Fruit fly (Drosophila melanogaster) whole organism, embryonic: ENCODE results near the gene ova.
A peak's percentile ranks its signal among the peaks of the same experiment; 100 is the strongest.

Experiments used
- CG11085 ChIP-seq: fragments of 200-800 bp; sonication (Bioruptor generic); IDR thresholded peaks from 2 replicates; pipeline ENCODE4 v1.3.6; 2022; ENCODE audit warnings: missing biosample characterization, missing genetic modification characterization
- CG11398 ChIP-seq: fragments of 200-800 bp; sonication (Bioruptor generic); optimal IDR thresholded peaks from 2 replicates; lab custom pipeline; 2016; ENCODE audit warnings: missing biosample characterization, missing genetic modification characterization
- CG11695 ChIP-seq: fragments of 200-800 bp; sonication (Bioruptor generic); IDR thresholded peaks from 3 replicates; pipeline ENCODE4 v1.3.6; 2022; ENCODE audit warnings: missing biosample characterization, missing genetic modification characterization
- CG12659 ChIP-seq: fragments of 200-800 bp; sonication (Bioruptor generic); optimal IDR thresholded peaks from 3 replicates; lab custom pipeline; 2017; ENCODE audit warnings: mild to moderate bottlenecking, missing biosample characterization, missing genetic modification reagents, missing genetic modification characterization
- CG13287 ChIP-seq: fragments of 200-800 bp; sonication (Bioruptor generic); IDR thresholded peaks from 2 replicates; pipeline ENCODE4 v1.3.6; 2022; ENCODE audit warnings: missing biosample characterization, missing genetic modification characterization; ENCODE audit not compliant: partially characterized antibody
- CG15073 ChIP-seq: fragments of 200-800 bp; sonication (Bioruptor generic); optimal IDR thresholded peaks from 2 replicates; lab custom pipeline; 2016; ENCODE audit warnings: missing biosample characterization, missing genetic modification characterization
- CG1529 ChIP-seq: fragments of 200-800 bp; sonication (Bioruptor generic); optimal IDR thresholded peaks from 3 replicates; lab custom pipeline; 2018; ENCODE audit warnings: missing biosample characterization, missing genetic modification characterization
- CG17328 ChIP-seq: fragments of 200-800 bp; sonication (Bioruptor generic); IDR thresholded peaks from 2 replicates; pipeline ENCODE4 v1.3.6; 2022; ENCODE audit warnings: missing biosample characterization, missing genetic modification characterization
- CG17568 ChIP-seq: fragments of 200-800 bp; sonication (Bioruptor generic); optimal IDR thresholded peaks from 2 replicates; lab custom pipeline; 2018; ENCODE audit warnings: missing biosample characterization, mild to moderate bottlenecking, missing genetic modification characterization, moderate library complexity
- CG17612 ChIP-seq: fragments of 200-800 bp; sonication (Bioruptor generic); IDR thresholded peaks from 2 replicates; pipeline ENCODE4 v1.3.6; 2022; ENCODE audit warnings: missing biosample characterization, missing genetic modification characterization
- CG1792 ChIP-seq: fragments of 200-800 bp; sonication (Bioruptor generic); optimal IDR thresholded peaks from 2 replicates; lab custom pipeline; 2016; ENCODE audit warnings: missing biosample characterization, missing genetic modification characterization
- CG2202 ChIP-seq: fragments of 200-800 bp; sonication (Bioruptor generic); optimal IDR thresholded peaks from 2 replicates; lab custom pipeline; 2018; ENCODE audit warnings: missing biosample characterization, mild to moderate bottlenecking, missing genetic modification characterization
- CG32767 ChIP-seq: fragments of 200-800 bp; sonication (Bioruptor generic); IDR thresholded peaks from 2 replicates; pipeline ENCODE4 v1.3.6; 2022; ENCODE audit warnings: missing biosample characterization, missing genetic modification characterization
- CG3281 ChIP-seq: fragments of 200-800 bp; sonication (Bioruptor generic); optimal IDR thresholded peaks from 3 replicates; lab custom pipeline; 2017; ENCODE audit warnings: missing biosample characterization, mild to moderate bottlenecking, missing genetic modification characterization
- CG33557 ChIP-seq: fragments of 200-800 bp; sonication (Bioruptor generic); optimal IDR thresholded peaks from 2 replicates; lab custom pipeline; 2019; ENCODE audit warnings: missing biosample characterization, mild to moderate bottlenecking, missing genetic modification characterization, moderate library complexity
- CG4617 ChIP-seq: fragments of 200-800 bp; sonication (Bioruptor generic); optimal IDR thresholded peaks from 3 replicates; lab custom pipeline; 2016; ENCODE audit warnings: missing biosample characterization, missing genetic modification characterization, borderline replicate concordance
- CG6854 ChIP-seq: fragments of 200-800 bp; sonication (Bioruptor generic); optimal IDR thresholded peaks from 3 replicates; lab custom pipeline; 2017; ENCODE audit warnings: missing biosample characterization, mild to moderate bottlenecking, missing genetic modification characterization
- CrebB ChIP-seq: fragments of 200-800 bp; sonication (Bioruptor generic); optimal IDR thresholded peaks from 3 replicates; lab custom pipeline; 2018; ENCODE audit warnings: missing biosample characterization, mild to moderate bottlenecking, missing genetic modification characterization
- Dek ChIP-seq: fragments of 200-800 bp; sonication (Bioruptor generic); optimal IDR thresholded peaks from 3 replicates; lab custom pipeline; 2019; ENCODE audit warnings: missing biosample characterization, mild to moderate bottlenecking, missing genetic modification characterization, moderate library complexity
- Ets65A ChIP-seq: fragments of 200-800 bp; sonication (Bioruptor generic); peaks from one replicate; lab custom pipeline; 2016; ENCODE audit warnings: missing biosample characterization, missing genetic modification characterization
- Ets97D ChIP-seq: fragments of 200-800 bp; sonication (Bioruptor generic); optimal IDR thresholded peaks from 3 replicates; lab custom pipeline; 2016; ENCODE audit warnings: missing biosample characterization, missing genetic modification characterization
- HLH54F ChIP-seq: fragments of 200-800 bp; sonication (Bioruptor generic); optimal IDR thresholded peaks from 3 replicates; lab custom pipeline; 2016; ENCODE audit warnings: missing biosample characterization, missing genetic modification characterization
- HmgD ChIP-seq: fragments of 200-800 bp; sonication (Bioruptor generic); optimal IDR thresholded peaks from 3 replicates; lab custom pipeline; 2016; ENCODE audit warnings: missing biosample characterization, missing genetic modification characterization
- Hr3 ChIP-seq: fragments of 200-800 bp; sonication (Bioruptor generic); optimal IDR thresholded peaks from 3 replicates; lab custom pipeline; 2016; ENCODE audit warnings: missing biosample characterization, missing genetic modification characterization
- Lhr ChIP-seq: fragments of 200-800 bp; sonication (Bioruptor generic); optimal IDR thresholded peaks from 3 replicates; lab custom pipeline; 2017; ENCODE audit warnings: mild to moderate bottlenecking, missing biosample characterization, missing genetic modification reagents, missing genetic modification characterization
- NC2α ChIP-seq: fragments of 200-800 bp; sonication (Bioruptor generic); optimal IDR thresholded peaks from 2 replicates; lab custom pipeline; 2016; ENCODE audit warnings: missing biosample characterization, missing genetic modification characterization
- Optix ChIP-seq: fragments of 200-800 bp; sonication (Bioruptor generic); IDR thresholded peaks from 3 replicates; pipeline ENCODE4 v1.3.6; 2022; ENCODE audit warnings: missing biosample characterization, missing genetic modification characterization
- Poxn ChIP-seq: fragments of 200-800 bp; sonication (Bioruptor generic); IDR thresholded peaks from 2 replicates; pipeline ENCODE4 v1.3.6; 2022; ENCODE audit warnings: missing biosample characterization, missing genetic modification characterization
- YL-1 ChIP-seq: fragments of 200-800 bp; sonication (Bioruptor generic); optimal IDR thresholded peaks from 3 replicates; lab custom pipeline; 2017; ENCODE audit warnings: missing biosample characterization, mild to moderate bottlenecking, missing genetic modification characterization
- ab ChIP-seq: fragments of 200-800 bp; sonication (Bioruptor generic); optimal IDR thresholded peaks from 2 replicates; lab custom pipeline; 2016; ENCODE audit warnings: missing biosample characterization, missing genetic modification characterization
- amos ChIP-seq: fragments of 200-800 bp; sonication (Bioruptor generic); IDR thresholded peaks from 2 replicates; pipeline ENCODE4 v1.3.6; 2022; ENCODE audit warnings: missing biosample characterization, missing genetic modification characterization; ENCODE audit not compliant: partially characterized antibody
- cg ChIP-seq: fragments of 200-800 bp; sonication (Bioruptor generic); optimal IDR thresholded peaks from 3 replicates; lab custom pipeline; 2019; ENCODE audit warnings: missing biosample characterization, mild to moderate bottlenecking, missing genetic modification characterization, moderate library complexity
- dmrt99B ChIP-seq: fragments of 200-800 bp; sonication (Bioruptor generic); optimal IDR thresholded peaks from 2 replicates; lab custom pipeline; 2018; ENCODE audit warnings: missing biosample characterization, mild to moderate bottlenecking, missing genetic modification characterization, moderate library complexity
- eve ChIP-seq, 2 experiments: fragments of >200 bp; optimal IDR thresholded peaks; 2 replicates each; lab custom pipeline; 2017; ENCODE audit warnings: missing biosample characterization in 2 of 2, missing genetic modification characterization in 2 of 2
- fd96Cb ChIP-seq: fragments of 200-800 bp; sonication (Bioruptor generic); optimal IDR thresholded peaks from 2 replicates; lab custom pipeline; 2018; ENCODE audit warnings: missing biosample characterization, mild to moderate bottlenecking, missing genetic modification characterization, moderate library complexity
- gcm ChIP-seq: fragments of 200-800 bp; sonication (Bioruptor generic); optimal IDR thresholded peaks from 2 replicates; lab custom pipeline; 2019; ENCODE audit warnings: missing biosample characterization, mild to moderate bottlenecking, missing genetic modification characterization, moderate library complexity
- hth ChIP-seq: fragments of >200 bp; optimal IDR thresholded peaks from 2 replicates; lab custom pipeline; 2017; ENCODE audit warnings: inconsistent platforms
- jing ChIP-seq: fragments of 200-800 bp; sonication (Bioruptor generic); optimal IDR thresholded peaks from 2 replicates; lab custom pipeline; 2018; ENCODE audit warnings: missing biosample characterization, mild to moderate bottlenecking, missing genetic modification characterization
- kah ChIP-seq: fragments of 200-800 bp; sonication (Bioruptor generic); optimal IDR thresholded peaks from 2 replicates; lab custom pipeline; 2018; ENCODE audit warnings: missing biosample characterization, mild to moderate bottlenecking, missing genetic modification characterization
- lbe ChIP-seq: fragments of 200-800 bp; sonication (Bioruptor generic); optimal IDR thresholded peaks from 2 replicates; lab custom pipeline; 2016; ENCODE audit warnings: missing biosample characterization, mild to moderate bottlenecking, missing genetic modification characterization
- lov ChIP-seq, 2 experiments: fragments of 200-800 bp in 1 of 2; fragments of >200 bp in 1 of 2; sonication (Bioruptor generic) in 1 of 2; IDR thresholded peaks in 1 of 2; optimal IDR thresholded peaks in 1 of 2; 2 replicates in 1 of 2; 3 replicates in 1 of 2; pipeline versions ENCODE4 v1.3.6 to Lab custom; 2017 to 2022; ENCODE audit warnings: missing biosample characterization in 1 of 2, missing genetic modification characterization in 1 of 2
- luna ChIP-seq: fragments of 200-800 bp; sonication (Bioruptor generic); optimal IDR thresholded peaks from 2 replicates; lab custom pipeline; 2016; ENCODE audit warnings: missing biosample characterization, missing genetic modification characterization
- mld ChIP-seq: fragments of 200-800 bp; sonication (Bioruptor generic); IDR thresholded peaks from 3 replicates; pipeline ENCODE4 v1.3.6; 2022; ENCODE audit warnings: missing biosample characterization, missing genetic modification characterization; ENCODE audit not compliant: partially characterized antibody
- nom ChIP-seq: fragments of 200-800 bp; sonication (Bioruptor generic); optimal IDR thresholded peaks from 2 replicates; lab custom pipeline; 2017; ENCODE audit warnings: missing biosample characterization, missing genetic modification characterization, mild to moderate bottlenecking, moderate library complexity, missing genetic modification reagents
- sens-2 ChIP-seq: fragments of 200-800 bp; sonication (Bioruptor generic); IDR thresholded peaks from 2 replicates; pipeline ENCODE4 v1.3.6; 2022; ENCODE audit warnings: missing biosample characterization, missing genetic modification characterization
- sisA ChIP-seq: fragments of 200-800 bp; sonication (Bioruptor generic); IDR thresholded peaks from 2 replicates; pipeline ENCODE4 v1.3.6; 2022; ENCODE audit warnings: missing biosample characterization, missing genetic modification characterization
- tll ChIP-seq, 2 experiments: fragments of 200-800 bp in 1 of 2; fragments of >200 bp in 1 of 2; sonication (Bioruptor generic) in 1 of 2; optimal IDR thresholded peaks; 2 replicates each; lab custom pipeline; 2017 to 2019; ENCODE audit warnings: missing biosample characterization in 2 of 2, missing genetic modification characterization in 2 of 2, mild to moderate bottlenecking in 1 of 2, moderate library complexity in 1 of 2
- tup ChIP-seq: fragments of 200-800 bp; sonication (Bioruptor generic); optimal IDR thresholded peaks from 2 replicates; lab custom pipeline; 2016; ENCODE audit warnings: missing biosample characterization, mild to moderate bottlenecking, missing genetic modification characterization, moderate library complexity
- zen2 ChIP-seq: fragments of 200-800 bp; sonication (Bioruptor generic); IDR thresholded peaks from 3 replicates; pipeline ENCODE4 v1.3.6; 2022; ENCODE audit warnings: missing biosample characterization, missing genetic modification characterization; ENCODE audit not compliant: partially characterized antibody

The ova gene

DNA sequence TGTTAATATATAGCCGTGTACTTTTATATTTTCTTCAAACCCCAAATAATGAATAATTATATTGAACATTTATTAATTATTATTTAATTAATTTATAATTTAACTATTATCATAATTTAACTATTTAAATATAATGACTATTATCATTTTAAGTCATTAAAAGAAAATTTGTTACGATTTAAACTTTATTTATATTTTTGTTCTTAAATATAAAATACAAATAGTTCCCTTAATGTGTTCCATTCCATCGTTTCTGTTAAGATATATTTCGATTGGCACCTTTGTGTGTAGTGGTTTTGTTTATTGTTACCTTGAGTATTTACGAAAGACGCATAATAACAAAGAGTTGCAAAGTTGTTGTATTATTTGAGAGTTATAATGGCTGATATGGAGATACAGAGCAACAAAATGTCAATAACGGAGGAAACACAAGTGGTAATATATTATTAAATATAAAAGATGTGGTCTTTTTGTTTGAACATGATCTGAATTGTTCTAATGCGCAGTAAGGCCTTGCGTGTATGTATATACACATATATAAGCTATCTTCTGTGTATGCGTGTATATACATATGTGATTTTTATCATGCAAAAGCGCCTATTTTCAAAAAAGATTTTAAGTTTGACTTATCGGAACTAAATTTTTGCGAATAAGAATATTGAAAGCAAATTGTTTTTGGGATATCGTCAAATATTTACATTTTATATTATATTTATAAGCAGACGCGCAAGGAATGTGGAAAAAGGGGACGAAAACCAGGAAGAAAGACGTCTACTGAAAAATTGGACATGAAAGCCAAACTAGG, 32.5 kb upstream of the ova start, which contains the start of gene REPTOR-BP (continued):
- no peak for TF ChIP-seq Hr3 (GFP tag; lab: Kevin White, UChicago)
- no peak for TF ChIP-seq CG2202 (tag; lab: Kevin White, UChicago)
- no peak for TF ChIP-seq Ets97D (GFP tag; lab: Kevin White, UChicago)
- no peak for TF ChIP-seq CG13287 (GFP tag; lab: Robert Waterston, UW)
- no peak for TF ChIP-seq HmgD (GFP tag; lab: Kevin White, UChicago)
- TF ChIP-seq CG17328, result no peak
- no peak for TF ChIP-seq amos (GFP tag; lab: Robert Waterston, UW)
- TF ChIP-seq CG3281, result no peak
- peak; percentile 71 for TF ChIP-seq lbe (GFP tag; lab: Kevin White, UChicago)
- TF ChIP-seq CG17612 (GFP tag; lab: Robert Waterston, UW), result no peak
- TF ChIP-seq ab, result no peak
- no peak for TF ChIP-seq CG11398 (GFP tag; lab: Kevin White, UChicago)
- peak; percentile 53; the same call in 1 of the 2 replicates for TF ChIP-seq CG32767 (GFP tag; lab: Robert Waterston, UW)
- TF ChIP-seq CG1792, result no peak
- no peak for TF ChIP-seq Optix (GFP tag; lab: Robert Waterston, UW)
- no peak for TF ChIP-seq hth (lab: Kevin White, UChicago)
- no peak for TF ChIP-seq dmrt99B (tag; lab: Kevin White, UChicago)
- peak; percentile 5 for TF ChIP-seq CG4617
- TF ChIP-seq zen2, result no peak
- no peak for TF ChIP-seq CG11085 (GFP tag; lab: Robert Waterston, UW)
- TF ChIP-seq CG1529 (GFP tag; lab: Kevin White, UChicago), result no peak
- no peak for TF ChIP-seq CrebB (tag; lab: Kevin White, UChicago)
- no peak for TF ChIP-seq kah (GFP tag; lab: Kevin White, UChicago)
- TF ChIP-seq HLH54F, result no peak
- TF ChIP-seq CG12659, result no peak
- no peak for TF ChIP-seq sisA (GFP tag; lab: Robert Waterston, UW)
- no peak for TF ChIP-seq Dek (tag; lab: Kevin White, UChicago)
- TF ChIP-seq Poxn (GFP tag; lab: Robert Waterston, UW), result no peak
- TF ChIP-seq CG6854 (GFP tag; lab: Kevin White, UChicago), result no peak
- TF ChIP-seq NC2α (GFP tag; lab: Kevin White, UChicago), result no peak
- peak in 1 of 2 experiments; percentile 44 for TF ChIP-seq eve (GFP tag; optimal IDR thresholded peaks at IDR 0.05; lab: Kevin White, UChicago)
- no peak for TF ChIP-seq CG11695
- peak; percentile 14 for TF ChIP-seq CG17568 (GFP tag; lab: Kevin White, UChicago)
- no peak for TF ChIP-seq tup (GFP tag; lab: Kevin White, UChicago)
- TF ChIP-seq mld, result no peak
- peak; percentile 95 for TF ChIP-seq cg (GFP tag; lab: Kevin White, UChicago)
- TF ChIP-seq sens-2, result no peak
- TF ChIP-seq jing (GFP tag; lab: Kevin White, UChicago), result no peak
- TF ChIP-seq gcm (GFP tag; lab: Kevin White, UChicago), result no peak
- no peak for TF ChIP-seq lov (optimal IDR thresholded peaks at IDR 0.05; lab: Kevin White, UChicago)
- no peak for TF ChIP-seq lov (GFP tag; IDR thresholded peaks at IDR 0.05; lab: Robert Waterston, UW)
- no peak for TF ChIP-seq CG33557 (GFP tag; lab: Kevin White, UChicago)
- no peak for TF ChIP-seq Ets65A
- TF ChIP-seq tll (GFP tag; optimal IDR thresholded peaks at IDR 0.05; lab: Kevin White, UChicago), result no peak
- no peak for TF ChIP-seq fd96Cb (tag; lab: Kevin White, UChicago)
- TF ChIP-seq Lhr (GFP tag; lab: Kevin White, UChicago), result no peak
- no peak for TF ChIP-seq luna (GFP tag; lab: Kevin White, UChicago)
- TF ChIP-seq nom (GFP tag; lab: Kevin White, UChicago), result peak; percentile 6
- no peak for TF ChIP-seq CG15073 (GFP tag; lab: Kevin White, UChicago)
- peak; percentile 76 for TF ChIP-seq YL-1 (GFP tag; lab: Kevin White, UChicago)
